Fruit fly (Drosophila melanogaster) whole organism, embryonic: ENCODE data around the gene Hrs.

Experiments used
- Aef1 ChIP-seq: fragments of 200-800 bp; sonication (Bioruptor generic); IDR thresholded peaks from 3 replicates; pipeline ENCODE4 v1.3.6; 2022; ENCODE audit warnings: missing biosample characterization, missing genetic modification characterization
- B-H1 ChIP-seq: fragments of 200-800 bp; sonication (Bioruptor generic); IDR thresholded peaks from 3 replicates; pipeline ENCODE4 v1.3.6; 2022; ENCODE audit warnings: missing biosample characterization, missing genetic modification characterization
- CG10366 ChIP-seq: fragments of 200-800 bp; sonication (Bioruptor generic); IDR thresholded peaks from 2 replicates; pipeline ENCODE4 v1.3.6; 2022; ENCODE audit warnings: missing biosample characterization, missing genetic modification characterization
- CG11398 ChIP-seq: fragments of 200-800 bp; sonication (Bioruptor generic); optimal IDR thresholded peaks from 2 replicates; lab custom pipeline; 2016; ENCODE audit warnings: missing biosample characterization, missing genetic modification characterization
- CG12219 ChIP-seq: fragments of 200-800 bp; sonication (Bioruptor generic); optimal IDR thresholded peaks from 3 replicates; lab custom pipeline; 2018; ENCODE audit warnings: missing biosample characterization, mild to moderate bottlenecking, missing genetic modification characterization
- CG1529 ChIP-seq: fragments of 200-800 bp; sonication (Bioruptor generic); optimal IDR thresholded peaks from 3 replicates; lab custom pipeline; 2018; ENCODE audit warnings: missing biosample characterization, missing genetic modification characterization
- CG15696 ChIP-seq: fragments of 200-800 bp; sonication (Bioruptor generic); optimal IDR thresholded peaks from 2 replicates; lab custom pipeline; 2019; ENCODE audit warnings: missing biosample characterization, mild to moderate bottlenecking, missing genetic modification characterization, moderate library complexity
- CG16815 ChIP-seq: fragments of 200-800 bp; sonication (Bioruptor generic); optimal IDR thresholded peaks from 3 replicates; lab custom pipeline; 2017; ENCODE audit warnings: missing biosample characterization, mild to moderate bottlenecking, missing genetic modification characterization
- CG16863 ChIP-seq: fragments of 200-800 bp; sonication (Bioruptor generic); optimal IDR thresholded peaks from 3 replicates; lab custom pipeline; 2016; ENCODE audit warnings: missing biosample characterization, missing genetic modification characterization
- CG32532 ChIP-seq: fragments of 200-800 bp; sonication (Bioruptor generic); IDR thresholded peaks from 2 replicates; pipeline ENCODE4 v1.3.6; 2022; ENCODE audit warnings: missing biosample characterization, missing genetic modification characterization
- CG32767 ChIP-seq: fragments of 200-800 bp; sonication (Bioruptor generic); IDR thresholded peaks from 2 replicates; pipeline ENCODE4 v1.3.6; 2022; ENCODE audit warnings: missing biosample characterization, missing genetic modification characterization
- CG34376 ChIP-seq: fragments of 200-800 bp; sonication (Bioruptor generic); optimal IDR thresholded peaks from 2 replicates; lab custom pipeline; 2018; ENCODE audit warnings: missing biosample characterization, mild to moderate bottlenecking, missing genetic modification characterization
- CG6765 ChIP-seq: fragments of 200-800 bp; sonication (Bioruptor generic); optimal IDR thresholded peaks from 3 replicates; lab custom pipeline; 2017; ENCODE audit warnings: missing biosample characterization, mild to moderate bottlenecking, missing genetic modification characterization
- CG7556 ChIP-seq: fragments of 200-800 bp; sonication (Bioruptor generic); optimal IDR thresholded peaks from 2 replicates; lab custom pipeline; 2017; ENCODE audit warnings: missing biosample characterization, mild to moderate bottlenecking, missing genetic modification characterization
- CG9876 ChIP-seq: fragments of 200-800 bp; sonication (Bioruptor generic); optimal IDR thresholded peaks from 2 replicates; lab custom pipeline; 2016; ENCODE audit warnings: missing biosample characterization, missing genetic modification characterization
- Dfd ChIP-seq, 2 experiments: fragments of >200 bp; optimal IDR thresholded peaks; 2 replicates each; lab custom pipeline; 2017; ENCODE audit warnings: missing biosample characterization in 2 of 2, missing genetic modification characterization in 2 of 2
- Hr3 ChIP-seq: fragments of 200-800 bp; sonication (Bioruptor generic); optimal IDR thresholded peaks from 3 replicates; lab custom pipeline; 2016; ENCODE audit warnings: missing biosample characterization, missing genetic modification characterization
- Jarid2 ChIP-seq: fragments of 200-800 bp; sonication (Bioruptor generic); optimal IDR thresholded peaks from 3 replicates; lab custom pipeline; 2017; ENCODE audit warnings: mild to moderate bottlenecking, missing biosample characterization, missing genetic modification reagents, missing genetic modification characterization
- Lhr ChIP-seq: fragments of 200-800 bp; sonication (Bioruptor generic); optimal IDR thresholded peaks from 3 replicates; lab custom pipeline; 2017; ENCODE audit warnings: mild to moderate bottlenecking, missing biosample characterization, missing genetic modification reagents, missing genetic modification characterization
- Lpt ChIP-seq: fragments of >200 bp; optimal IDR thresholded peaks from 2 replicates; lab custom pipeline; 2018; ENCODE audit warnings: missing biosample characterization, missing genetic modification characterization
- NC2β ChIP-seq: fragments of 200-800 bp; sonication (Bioruptor generic); optimal IDR thresholded peaks from 2 replicates; lab custom pipeline; 2016; ENCODE audit warnings: missing biosample characterization, missing genetic modification characterization
- Optix ChIP-seq: fragments of 200-800 bp; sonication (Bioruptor generic); IDR thresholded peaks from 3 replicates; pipeline ENCODE4 v1.3.6; 2022; ENCODE audit warnings: missing biosample characterization, missing genetic modification characterization
- Sin3A ChIP-seq: fragments of >200 bp; optimal IDR thresholded peaks from 2 replicates; lab custom pipeline; 2018
- Stat92E ChIP-seq, 3 experiments: fragments of >200 bp in 2 of 3; fragments of 200-800 bp in 1 of 3; sonication (Bioruptor generic) in 1 of 3; optimal IDR thresholded peaks; 2 replicates each; lab custom pipeline; 2017 to 2019; ENCODE audit warnings: missing biosample characterization in 3 of 3, missing genetic modification characterization in 3 of 3, mild to moderate bottlenecking in 1 of 3, moderate library complexity in 1 of 3
- Trl ChIP-seq, 3 experiments: fragments of >200 bp in 2 of 3; fragments of 200-800 bp in 1 of 3; sonication (Bioruptor generic) in 1 of 3; optimal IDR thresholded peaks; 2 replicates in 1 of 3; 3 replicates in 2 of 3; lab custom pipeline; 2016 to 2017; ENCODE audit warnings: missing biosample characterization in 1 of 3, missing genetic modification characterization in 1 of 3
- YL-1 ChIP-seq: fragments of 200-800 bp; sonication (Bioruptor generic); optimal IDR thresholded peaks from 3 replicates; lab custom pipeline; 2017; ENCODE audit warnings: missing biosample characterization, mild to moderate bottlenecking, missing genetic modification characterization
- abd-A ChIP-seq: fragments of 200-800 bp; sonication (Bioruptor generic); optimal IDR thresholded peaks from 3 replicates; lab custom pipeline; 2019; ENCODE audit warnings: missing biosample characterization, mild to moderate bottlenecking, missing genetic modification characterization, moderate library complexity
- bigmax ChIP-seq: fragments of 200-800 bp; sonication (Bioruptor generic); optimal IDR thresholded peaks from 2 replicates; lab custom pipeline; 2018; ENCODE audit warnings: missing biosample characterization, mild to moderate bottlenecking, missing genetic modification characterization
- cas ChIP-seq: fragments of 200-800 bp; sonication (Bioruptor generic); IDR thresholded peaks from 2 replicates; pipeline ENCODE4 v1.3.6; 2022; ENCODE audit warnings: missing biosample characterization, missing genetic modification characterization
- ci ChIP-seq: fragments of 200-800 bp; sonication (Bioruptor generic); IDR thresholded peaks from 3 replicates; pipeline ENCODE4 v1.3.6; 2022; ENCODE audit warnings: missing biosample characterization, missing genetic modification characterization
- danr ChIP-seq: fragments of 200-800 bp; sonication (Bioruptor generic); IDR thresholded peaks from 2 replicates; pipeline ENCODE4 v1.3.6; 2022; ENCODE audit warnings: missing biosample characterization, missing genetic modification characterization
- dati ChIP-seq: fragments of 200-800 bp; sonication (Bioruptor generic); IDR thresholded peaks from 2 replicates; pipeline ENCODE4 v1.3.6; 2022; ENCODE audit warnings: missing biosample characterization, missing genetic modification characterization
- dmrt99B ChIP-seq: fragments of 200-800 bp; sonication (Bioruptor generic); optimal IDR thresholded peaks from 2 replicates; lab custom pipeline; 2018; ENCODE audit warnings: missing biosample characterization, mild to moderate bottlenecking, missing genetic modification characterization, moderate library complexity
- ewg ChIP-seq: fragments of 200-800 bp; sonication (Bioruptor generic); optimal IDR thresholded peaks from 3 replicates; lab custom pipeline; 2017; ENCODE audit warnings: mild to moderate bottlenecking, missing biosample characterization, missing genetic modification reagents, missing genetic modification characterization
- grau ChIP-seq: fragments of 200-800 bp; optimal IDR thresholded peaks from 3 replicates; lab custom pipeline; 2019; ENCODE audit warnings: missing biosample characterization, mild to moderate bottlenecking, missing genetic modification characterization, moderate library complexity
- her ChIP-seq: fragments of 200-800 bp; sonication (Bioruptor generic); optimal IDR thresholded peaks from 2 replicates; lab custom pipeline; 2016; ENCODE audit warnings: missing biosample characterization, missing genetic modification characterization
- insv ChIP-seq, 2 experiments: fragments of 200-800 bp; sonication (Bioruptor generic); optimal IDR thresholded peaks; 3 replicates each; lab custom pipeline; 2016 to 2018; ENCODE audit warnings: missing biosample characterization in 2 of 2, missing genetic modification characterization in 2 of 2
- inv ChIP-seq: fragments of 200-800 bp; sonication (Bioruptor generic); IDR thresholded peaks from 2 replicates; pipeline ENCODE4 v1.3.6; 2022; ENCODE audit warnings: missing biosample characterization, missing genetic modification characterization; ENCODE audit not compliant: partially characterized antibody
- ken ChIP-seq: fragments of 200-800 bp; sonication (Bioruptor generic); IDR thresholded peaks from 3 replicates; pipeline ENCODE4 v1.3.6; 2022; ENCODE audit warnings: missing biosample characterization, missing genetic modification characterization
- lilli ChIP-seq: fragments of 200-800 bp; sonication (Bioruptor generic); optimal IDR thresholded peaks from 3 replicates; lab custom pipeline; 2016; ENCODE audit warnings: missing biosample characterization, missing genetic modification characterization
- nerfin-1 ChIP-seq: fragments of 200-800 bp; sonication (Bioruptor generic); optimal IDR thresholded peaks from 3 replicates; lab custom pipeline; 2019; ENCODE audit warnings: missing biosample characterization, mild to moderate bottlenecking, missing genetic modification characterization, moderate library complexity
- org-1 ChIP-seq: fragments of 200-800 bp; sonication (Bioruptor generic); optimal IDR thresholded peaks from 2 replicates; lab custom pipeline; 2017; ENCODE audit warnings: missing biosample characterization, missing genetic modification characterization
- pfk ChIP-seq: fragments of 200-800 bp; sonication (Bioruptor generic); optimal IDR thresholded peaks from 2 replicates; lab custom pipeline; 2018; ENCODE audit warnings: missing biosample characterization, mild to moderate bottlenecking, missing genetic modification characterization, moderate library complexity
- pnt ChIP-seq: fragments of 200-800 bp; sonication (Bioruptor generic); optimal IDR thresholded peaks from 3 replicates; lab custom pipeline; 2016; ENCODE audit warnings: missing biosample characterization, missing genetic modification characterization
- pum ChIP-seq: fragments of 200-800 bp; sonication (Bioruptor generic); optimal IDR thresholded peaks from 2 replicates; lab custom pipeline; 2016; ENCODE audit warnings: missing biosample characterization, missing genetic modification characterization
- sens ChIP-seq: fragments of 200-800 bp; sonication (Bioruptor generic); peaks from one replicate; lab custom pipeline; 2016; ENCODE audit warnings: missing biosample characterization, missing genetic modification characterization
- slbo ChIP-seq: fragments of 200-800 bp; sonication (Bioruptor generic); IDR thresholded peaks from 2 replicates; pipeline ENCODE4 v1.3.6; 2022; ENCODE audit warnings: missing biosample characterization, missing genetic modification characterization
- ssp ChIP-seq: fragments of 200-800 bp; sonication (Bioruptor generic); IDR thresholded peaks from 2 replicates; pipeline ENCODE4 v1.3.6; 2022; ENCODE audit warnings: missing biosample characterization, missing genetic modification characterization
- tup ChIP-seq: fragments of 200-800 bp; sonication (Bioruptor generic); optimal IDR thresholded peaks from 2 replicates; lab custom pipeline; 2016; ENCODE audit warnings: missing biosample characterization, mild to moderate bottlenecking, missing genetic modification characterization, moderate library complexity

Gene Hrs

dm6 chr2L:2757930-2758556 lies 18.3 kb downstream of the Hrs start (continued):
- TF ChIP-seq B-H1 (GFP tag; lab: Robert Waterston, UW) (no peak), CG16815 (no peak), Optix (GFP tag; lab: Robert Waterston, UW) (no peak)

DNA sequence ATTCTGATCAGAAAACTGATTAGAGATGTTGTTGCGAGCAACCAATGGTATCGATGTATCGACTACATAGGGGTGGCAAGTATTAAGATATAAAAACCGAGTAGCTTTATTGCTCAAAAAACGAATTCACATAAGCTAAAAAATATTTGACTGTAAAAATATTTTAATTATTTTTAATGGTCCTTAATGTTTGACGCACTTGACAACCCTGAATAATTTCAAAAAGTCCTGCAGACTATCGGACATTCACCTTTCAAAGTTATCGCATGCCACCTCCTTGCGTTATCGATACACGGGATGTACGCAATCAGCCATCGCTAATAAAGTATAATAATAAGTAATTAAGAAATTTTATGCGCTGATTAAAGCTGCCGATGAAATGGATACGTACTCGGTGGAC lies 19.9 kb downstream of the Hrs start, which contains the start of the genes HemK2, Snapin and Tnpo-SR:
TSS of gene HemK2 (minus strand) at position 24 of the 400 bp plus-strand sequence.
TSS of gene Snapin (minus strand) at position 24 of the 400 bp plus-strand sequence.
TSS of gene Tnpo-SR (plus strand) at position 271 of the 400 bp plus-strand sequence.
- TF ChIP-seq ci (GFP tag; lab: Robert Waterston, UW) (peak; percentile 94), insv (GFP tag; optimal IDR thresholded peaks at IDR 0.05; lab: Kevin White, UChicago) (peak; percentile 83 to 99), her (GFP tag; lab: Kevin White, UChicago) (peak; percentile 63), pnt (GFP tag; lab: Kevin White, UChicago) (peak; percentile 74), Lhr (GFP tag; lab: Kevin White, UChicago) (peak; percentile 82), dmrt99B (tag; lab: Kevin White, UChicago) (peak; percentile 88), Sin3A (lab: Kevin White, UChicago) (peak; percentile 82), Trl (optimal IDR thresholded peaks at IDR 0.05; lab: Kevin White, UChicago) (no peak), Trl (GFP tag; optimal IDR thresholded peaks at IDR 0.05; lab: Kevin White, UChicago) (peak; percentile 81), ken (GFP tag; lab: Robert Waterston, UW) (peak; percentile 96), Dfd (GFP tag; optimal IDR thresholded peaks at IDR 0.05; lab: Kevin White, UChicago) (no peak), slbo (GFP tag; lab: Robert Waterston, UW) (peak; percentile 96), Aef1 (peak; percentile 95), lilli (GFP tag; lab: Kevin White, UChicago) (peak; percentile 95), sens (GFP tag; lab: Kevin White, UChicago) (peak; percentile 96), ewg (peak; percentile 80), CG1529 (GFP tag; lab: Kevin White, UChicago) (peak; percentile 71), pfk (GFP tag; lab: Kevin White, UChicago) (peak; percentile 28), bigmax (GFP tag; lab: Kevin White, UChicago) (no peak), CG11398 (peak; percentile 30), inv (peak; percentile 96), cas (GFP tag; lab: Robert Waterston, UW) (peak; percentile 78), Lpt (no peak), ssp (GFP tag; lab: Robert Waterston, UW) (peak; percentile 86), danr (peak; percentile 86), CG10366 (GFP tag; lab: Robert Waterston, UW) (peak; percentile 93), CG32532 (GFP tag; lab: Robert Waterston, UW) (peak; percentile 93), CG9876 (GFP tag; lab: Kevin White, UChicago) (peak; percentile 69), nerfin-1 (tag; lab: Kevin White, UChicago) (peak; percentile 85), grau (tag; lab: Kevin White, UChicago) (peak; percentile 91), CG12219 (GFP tag; lab: Kevin White, UChicago) (peak; percentile 68), CG16863 (GFP tag; lab: Kevin White, UChicago) (peak; percentile 92), CG32767 (GFP tag; lab: Robert Waterston, UW) (peak; percentile 83; the same call in 1 of the 2 replicates), abd-A (tag; lab: Kevin White, UChicago) (peak; percentile 95), CG7556 (GFP tag; lab: Kevin White, UChicago) (peak; percentile 91), YL-1 (GFP tag; lab: Kevin White, UChicago) (peak; percentile 89), Jarid2 (GFP tag; lab: Kevin White, UChicago) (no peak), Hr3 (peak; percentile 91), org-1 (GFP tag; lab: Kevin White, UChicago) (peak; percentile 55), Stat92E (GFP tag; optimal IDR thresholded peaks at IDR 0.05; lab: Kevin White, UChicago) (peak in 1 of 3 experiments; percentile 81), tup (GFP tag; lab: Kevin White, UChicago) (peak; percentile 80), CG34376 (peak; percentile 92), CG6765 (GFP tag; lab: Kevin White, UChicago) (peak; percentile 82), dati (peak; percentile 73), pum (GFP tag; lab: Kevin White, UChicago) (peak; percentile 79), NC2β (GFP tag; lab: Kevin White, UChicago) (peak; percentile 75), CG15696 (tag; lab: Kevin White, UChicago) (peak; percentile 97)
